Worm (Caenorhabditis elegans): Measurements from ENCODE around the gene C03A3.9.

C03A3.9 gene

DNA sequence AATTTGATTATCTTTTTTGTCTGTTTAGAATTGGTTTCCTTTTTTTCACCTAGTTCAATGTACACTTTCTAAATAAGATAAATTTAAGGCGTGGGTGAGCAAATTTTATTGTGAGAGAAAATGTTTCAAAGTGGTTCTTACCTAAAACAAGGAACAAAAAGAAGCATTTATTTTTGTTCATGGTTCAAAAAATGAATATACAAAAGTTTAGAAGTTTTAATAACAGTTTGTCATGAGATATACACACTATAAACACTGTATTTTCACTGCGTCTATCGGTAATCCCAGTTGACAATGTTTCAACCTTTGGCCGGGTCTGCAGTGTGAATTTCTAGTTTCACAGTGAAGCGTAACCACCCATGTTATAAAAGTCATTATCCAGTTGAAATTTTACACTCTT, 48.6 kb downstream of the C03A3.9 start, which contains the start of gene F08G12.11:
Gene F08G12.11, minus strand, starts transcription at position 181 of the 400 bp plus-strand sequence.
- TF ChIP-seq ceh-24 (tag; optimal IDR thresholded peaks at IDR 0.05) (no peak), unc-42 (tag; optimal IDR thresholded peaks at IDR 0.05) (no peak), ztf-16 (tag; optimal IDR thresholded peaks at IDR 0.05) (no peak), rnt-1 (tag; optimal IDR thresholded peaks at IDR 0.05) (no peak), mec-3 (tag; optimal IDR thresholded peaks at IDR 0.05; ENCODE audit: borderline replicate concordance) (no peak)

DNA sequence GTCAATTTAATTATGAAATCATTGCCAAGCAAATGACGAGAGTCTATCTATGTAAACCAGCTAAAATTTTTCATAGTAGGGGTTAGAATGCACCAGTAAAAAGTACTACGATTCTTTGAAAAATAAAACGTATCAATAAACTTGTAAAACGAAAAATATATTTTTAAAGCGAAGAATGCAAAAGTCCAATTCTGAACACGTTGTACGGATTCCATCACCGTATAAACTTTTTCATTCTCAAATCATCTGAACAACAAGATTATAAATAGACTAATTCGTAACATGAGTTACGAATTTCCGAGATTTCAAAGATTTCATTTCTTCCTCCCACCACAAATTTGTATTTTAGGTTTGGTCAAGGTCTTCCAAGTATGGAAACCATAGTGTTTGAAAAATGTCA, 49.9 kb downstream of the C03A3.9 start, which contains the start of gene nlp-57:
Gene nlp-57, plus strand, starts transcription at position 301 of the 400 bp plus-strand sequence.
- TF ChIP-seq ztf-16 (tag; optimal IDR thresholded peaks at IDR 0.05) (no peak), ceh-34 (tag; optimal IDR thresholded peaks at IDR 0.05) (no peak), ceh-2 (tag; optimal IDR thresholded peaks at IDR 0.05) (no peak), nfya-1 (tag; optimal IDR thresholded peaks at IDR 0.05) (no peak), ref-2 (tag; optimal IDR thresholded peaks at IDR 0.05) (no peak), C08G9.2 (tag; optimal IDR thresholded peaks at IDR 0.05) (no peak), pros-1 (tag; optimal IDR thresholded peaks at IDR 0.05) (no peak), fkh-10 (GFP tag; optimal IDR thresholded peaks at IDR 0.05) (no peak), sdc-2 (tag; optimal IDR thresholded peaks at IDR 0.05) (no peak), ceh-22 (tag; optimal IDR thresholded peaks at IDR 0.05) (no peak), tbx-2 (tag; optimal IDR thresholded peaks at IDR 0.05) (no peak), pag-3 (tag; optimal IDR thresholded peaks at IDR 0.05; ENCODE audit: borderline replicate concordance) (no peak)
